Fruit fly (Drosophila melanogaster) whole organism, embryonic: ENCODE data around the gene PIG-T.

Experiments
- Antp ChIP-seq: fragments of 200-800 bp; sonication (Bioruptor generic); optimal IDR thresholded peaks from 3 replicates; lab custom pipeline; 2016; ENCODE audit warnings: missing biosample characterization, missing genetic modification characterization
- CG10462 ChIP-seq: fragments of 200-800 bp; sonication (Bioruptor generic); optimal IDR thresholded peaks from 2 replicates; lab custom pipeline; 2016; ENCODE audit warnings: missing biosample characterization, missing genetic modification characterization
- CG10959 ChIP-seq: fragments of 200-800 bp; sonication (Bioruptor generic); IDR thresholded peaks from 2 replicates; pipeline ENCODE4 v1.3.6; 2022; ENCODE audit warnings: missing biosample characterization, missing genetic modification characterization
- CG12744 ChIP-seq: fragments of 200-800 bp; sonication (Bioruptor generic); optimal IDR thresholded peaks from 2 replicates; lab custom pipeline; 2016; ENCODE audit warnings: missing biosample characterization, missing genetic modification characterization
- CG12942 ChIP-seq: fragments of 200-800 bp; sonication (Bioruptor generic); optimal IDR thresholded peaks from 3 replicates; lab custom pipeline; 2016; ENCODE audit warnings: missing biosample characterization, missing genetic modification characterization
- CG14710 ChIP-seq: fragments of 200-800 bp; sonication (Bioruptor generic); optimal IDR thresholded peaks from 3 replicates; lab custom pipeline; 2019; ENCODE audit warnings: missing biosample characterization, mild to moderate bottlenecking, missing genetic modification characterization, moderate library complexity
- CG15601 ChIP-seq: fragments of 200-800 bp; sonication (Bioruptor generic); optimal IDR thresholded peaks from 3 replicates; lab custom pipeline; 2019; ENCODE audit warnings: missing biosample characterization, mild to moderate bottlenecking, missing genetic modification characterization, moderate library complexity
- CG15696 ChIP-seq: fragments of 200-800 bp; sonication (Bioruptor generic); optimal IDR thresholded peaks from 2 replicates; lab custom pipeline; 2019; ENCODE audit warnings: missing biosample characterization, mild to moderate bottlenecking, missing genetic modification characterization, moderate library complexity
- CG18476 ChIP-seq: fragments of 200-800 bp; sonication (Bioruptor generic); optimal IDR thresholded peaks from 2 replicates; lab custom pipeline; 2016; ENCODE audit warnings: missing biosample characterization, mild to moderate bottlenecking, missing genetic modification characterization
- CG2116 ChIP-seq: fragments of 200-800 bp; sonication (Bioruptor generic); optimal IDR thresholded peaks from 3 replicates; lab custom pipeline; 2018; ENCODE audit warnings: missing biosample characterization, mild to moderate bottlenecking, missing genetic modification characterization
- CG2202 ChIP-seq: fragments of 200-800 bp; sonication (Bioruptor generic); optimal IDR thresholded peaks from 2 replicates; lab custom pipeline; 2018; ENCODE audit warnings: missing biosample characterization, mild to moderate bottlenecking, missing genetic modification characterization
- CG34376 ChIP-seq: fragments of 200-800 bp; sonication (Bioruptor generic); optimal IDR thresholded peaks from 2 replicates; lab custom pipeline; 2018; ENCODE audit warnings: missing biosample characterization, mild to moderate bottlenecking, missing genetic modification characterization
- CG6854 ChIP-seq: fragments of 200-800 bp; sonication (Bioruptor generic); optimal IDR thresholded peaks from 3 replicates; lab custom pipeline; 2017; ENCODE audit warnings: missing biosample characterization, mild to moderate bottlenecking, missing genetic modification characterization
- CG7556 ChIP-seq: fragments of 200-800 bp; sonication (Bioruptor generic); optimal IDR thresholded peaks from 2 replicates; lab custom pipeline; 2017; ENCODE audit warnings: missing biosample characterization, mild to moderate bottlenecking, missing genetic modification characterization
- CG8765 ChIP-seq: fragments of 200-800 bp; sonication (Bioruptor generic); IDR thresholded peaks from 2 replicates; pipeline ENCODE4 v1.3.6; 2022; ENCODE audit warnings: missing biosample characterization, missing genetic modification characterization
- CoRest ChIP-seq: fragments of 200-800 bp; sonication (Bioruptor generic); optimal IDR thresholded peaks from 3 replicates; lab custom pipeline; 2018; ENCODE audit warnings: missing biosample characterization, mild to moderate bottlenecking, missing genetic modification characterization, moderate library complexity
- Drgx ChIP-seq: fragments of 200-800 bp; sonication (Bioruptor generic); IDR thresholded peaks from 2 replicates; pipeline ENCODE4 v1.3.6; 2022; ENCODE audit warnings: missing biosample characterization, missing genetic modification characterization
- Ets97D ChIP-seq: fragments of 200-800 bp; sonication (Bioruptor generic); optimal IDR thresholded peaks from 3 replicates; lab custom pipeline; 2016; ENCODE audit warnings: missing biosample characterization, missing genetic modification characterization
- Gsc ChIP-seq: fragments of 200-800 bp; sonication (Bioruptor generic); IDR thresholded peaks from 2 replicates; pipeline ENCODE4 v1.3.6; 2022; ENCODE audit warnings: missing biosample characterization, missing genetic modification characterization
- Gug ChIP-seq: fragments of 200-800 bp; sonication (Bioruptor generic); IDR thresholded peaks from 4 replicates; pipeline ENCODE4 v1.3.6; 2022; ENCODE audit warnings: missing biosample characterization, missing genetic modification characterization
- H2.0 ChIP-seq: fragments of 200-800 bp; sonication (Bioruptor generic); IDR thresholded peaks from 2 replicates; pipeline ENCODE4 v1.3.6; 2022; ENCODE audit warnings: missing biosample characterization, missing genetic modification characterization
- HHEX ChIP-seq: fragments of 200-800 bp; sonication (Bioruptor generic); optimal IDR thresholded peaks from 3 replicates; lab custom pipeline; 2017; ENCODE audit warnings: missing biosample characterization, mild to moderate bottlenecking, missing genetic modification characterization, missing genetic modification reagents
- HLH4C ChIP-seq: fragments of 200-800 bp; sonication (Bioruptor generic); IDR thresholded peaks from 3 replicates; pipeline ENCODE4 v1.3.6; 2022; ENCODE audit warnings: missing biosample characterization, missing genetic modification characterization; ENCODE audit not compliant: partially characterized antibody
- Nf-YB ChIP-seq: fragments of 200-800 bp; sonication (Bioruptor generic); optimal IDR thresholded peaks from 3 replicates; lab custom pipeline; 2019; ENCODE audit warnings: missing biosample characterization, mild to moderate bottlenecking, missing genetic modification characterization, moderate library complexity
- Rx ChIP-seq: fragments of 200-800 bp; sonication (Bioruptor generic); IDR thresholded peaks from 2 replicates; pipeline ENCODE4 v1.3.6; 2022; ENCODE audit warnings: missing biosample characterization, missing genetic modification characterization
- Sox102F ChIP-seq: fragments of 200-800 bp; sonication (Bioruptor generic); optimal IDR thresholded peaks from 2 replicates; lab custom pipeline; 2018; ENCODE audit warnings: missing biosample characterization, mild to moderate bottlenecking, missing genetic modification characterization, moderate library complexity
- YL-1 ChIP-seq: fragments of 200-800 bp; sonication (Bioruptor generic); optimal IDR thresholded peaks from 3 replicates; lab custom pipeline; 2017; ENCODE audit warnings: missing biosample characterization, mild to moderate bottlenecking, missing genetic modification characterization
- ac ChIP-seq: fragments of 200-800 bp; sonication (Bioruptor generic); optimal IDR thresholded peaks from 3 replicates; lab custom pipeline; 2017; ENCODE audit warnings: missing biosample characterization, mild to moderate bottlenecking, missing genetic modification characterization
- ap ChIP-seq: fragments of 200-800 bp; sonication (Bioruptor generic); IDR thresholded peaks from 2 replicates; pipeline ENCODE4 v1.3.6; 2022; ENCODE audit warnings: missing biosample characterization, missing genetic modification characterization
- ara ChIP-seq: fragments of 200-800 bp; sonication (Bioruptor generic); IDR thresholded peaks from 2 replicates; pipeline ENCODE4 v1.3.6; 2022; ENCODE audit warnings: missing biosample characterization, missing genetic modification characterization
- bbx ChIP-seq: fragments of 200-800 bp; sonication (Bioruptor generic); IDR thresholded peaks from 2 replicates; pipeline ENCODE4 v1.3.6; 2022; ENCODE audit warnings: missing biosample characterization, missing genetic modification characterization; ENCODE audit not compliant: partially characterized antibody
- bcd ChIP-seq: fragments of 200-800 bp; sonication (Bioruptor generic); optimal IDR thresholded peaks from 2 replicates; lab custom pipeline; 2017; ENCODE audit warnings: missing biosample characterization, mild to moderate bottlenecking, missing genetic modification characterization
- cas ChIP-seq: fragments of 200-800 bp; sonication (Bioruptor generic); IDR thresholded peaks from 2 replicates; pipeline ENCODE4 v1.3.6; 2022; ENCODE audit warnings: missing biosample characterization, missing genetic modification characterization
- en ChIP-seq: fragments of 200-800 bp; sonication (Bioruptor generic); optimal IDR thresholded peaks from 2 replicates; lab custom pipeline; 2016; ENCODE audit warnings: missing biosample characterization, missing genetic modification characterization
- exex ChIP-seq: fragments of 200-800 bp; sonication (Bioruptor generic); optimal IDR thresholded peaks from 4 replicates; lab custom pipeline; 2018; ENCODE audit warnings: missing biosample characterization, mild to moderate bottlenecking, missing genetic modification characterization, moderate library complexity
- kay ChIP-seq: fragments of 200-800 bp; sonication (Bioruptor generic); optimal IDR thresholded peaks from 2 replicates; lab custom pipeline; 2016; ENCODE audit warnings: missing biosample characterization, missing genetic modification characterization
- maf-S ChIP-seq: fragments of 200-800 bp; sonication (Bioruptor generic); optimal IDR thresholded peaks from 2 replicates; lab custom pipeline; 2016; ENCODE audit warnings: missing biosample characterization, missing genetic modification characterization
- mld ChIP-seq: fragments of 200-800 bp; sonication (Bioruptor generic); IDR thresholded peaks from 3 replicates; pipeline ENCODE4 v1.3.6; 2022; ENCODE audit warnings: missing biosample characterization, missing genetic modification characterization; ENCODE audit not compliant: partially characterized antibody
- oc ChIP-seq: fragments of 200-800 bp; sonication (Bioruptor generic); optimal IDR thresholded peaks from 2 replicates; lab custom pipeline; 2018; ENCODE audit warnings: missing biosample characterization, mild to moderate bottlenecking, missing genetic modification characterization, moderate library complexity
- pan ChIP-seq, 4 experiments: fragments of >200 bp in 3 of 4; fragments of 200-800 bp in 1 of 4; sonication (Bioruptor generic) in 1 of 4; optimal IDR thresholded peaks in 3 of 4; IDR thresholded peaks in 1 of 4; 2 replicates each; pipeline versions ENCODE4 v1.3.6 to Lab custom; 2017 to 2022; ENCODE audit warnings: missing biosample characterization in 2 of 4, missing genetic modification characterization in 2 of 4, mixed read lengths in 1 of 4
- peb ChIP-seq: fragments of 200-800 bp; sonication (Bioruptor generic); IDR thresholded peaks from 2 replicates; pipeline ENCODE4 v1.3.6; 2022; ENCODE audit warnings: missing biosample characterization, missing genetic modification characterization
- phol ChIP-seq: fragments of 200-800 bp; sonication (Bioruptor generic); optimal IDR thresholded peaks from 3 replicates; lab custom pipeline; 2018; ENCODE audit warnings: missing biosample characterization, mild to moderate bottlenecking, missing genetic modification characterization, moderate library complexity
- prd ChIP-seq, 3 experiments: fragments of >200 bp in 2 of 3; fragments of 200-800 bp in 1 of 3; sonication (Bioruptor generic) in 1 of 3; optimal IDR thresholded peaks in 2 of 3; IDR thresholded peaks in 1 of 3; 2 replicates in 2 of 3; 3 replicates in 1 of 3; pipeline versions ENCODE4 v1.3.6 to Lab custom; 2017 to 2022; ENCODE audit warnings: missing biosample characterization in 1 of 3, missing genetic modification characterization in 1 of 3
- stc ChIP-seq: fragments of 200-800 bp; sonication (Bioruptor generic); IDR thresholded peaks from 2 replicates; pipeline ENCODE4 v1.3.6; 2022; ENCODE audit warnings: missing biosample characterization, missing genetic modification characterization
- tap ChIP-seq: fragments of 200-800 bp; optimal IDR thresholded peaks from 3 replicates; lab custom pipeline; 2019; ENCODE audit warnings: missing biosample characterization, mild to moderate bottlenecking, missing genetic modification characterization, moderate library complexity
- tgo ChIP-seq: fragments of 200-800 bp; sonication (Bioruptor generic); IDR thresholded peaks from 3 replicates; pipeline ENCODE4 v1.3.6; 2022; ENCODE audit warnings: missing biosample characterization, missing genetic modification characterization
- trem ChIP-seq: fragments of 200-800 bp; optimal IDR thresholded peaks from 3 replicates; lab custom pipeline; 2019; ENCODE audit warnings: missing biosample characterization, mild to moderate bottlenecking, missing genetic modification characterization, moderate library complexity

The PIG-T gene

dm6 chrX:8398177-8399018, 8.7 kb downstream of the PIG-T start, which contains the start of gene CG10555 (continued):
- TF ChIP-seq CG2116 (GFP tag; lab: Kevin White, UChicago) (peak; percentile 87), tgo (GFP tag; lab: Robert Waterston, UW) (peak; percentile 90), mld (GFP tag; lab: Robert Waterston, UW) (peak; percentile 47; the same call in 1 of the 3 replicates), Drgx (GFP tag; lab: Robert Waterston, UW) (peak; percentile 68), peb (GFP tag; lab: Robert Waterston, UW) (peak; percentile 68), maf-S (GFP tag; lab: Kevin White, UChicago) (peak; percentile 85), CG8765 (GFP tag; lab: Robert Waterston, UW) (peak; percentile 86), bbx (peak; percentile 69), phol (tag; lab: Kevin White, UChicago) (peak; percentile 100), pan (optimal IDR thresholded peaks at IDR 0.05; lab: Kevin White, UChicago) (no peak), pan (GFP tag; optimal IDR thresholded peaks at IDR 0.05 in 1 of 2, IDR thresholded peaks at IDR 0.05 in 1 of 2) (peak in 1 of 2 experiments; percentile 89), CG7556 (peak; percentile 80), bcd (GFP tag; lab: Kevin White, UChicago) (peak; percentile 83), Gug (GFP tag; lab: Robert Waterston, UW) (peak; percentile 65; the same call in 3 of the 4 replicates), kay (GFP tag; lab: Kevin White, UChicago) (peak; percentile 52), HHEX (GFP tag; lab: Kevin White, UChicago) (peak; percentile 59), CoRest (tag; lab: Kevin White, UChicago) (peak; percentile 90), CG15696 (tag; lab: Kevin White, UChicago) (peak; percentile 96), prd (optimal IDR thresholded peaks at IDR 0.05; lab: Kevin White, UChicago) (no peak), prd (GFP tag; IDR thresholded peaks at IDR 0.05; lab: Robert Waterston, UW) (peak; percentile 93), Gsc (GFP tag; lab: Robert Waterston, UW) (peak; percentile 67), Antp (GFP tag; lab: Kevin White, UChicago) (peak; percentile 83), oc (tag; lab: Kevin White, UChicago) (no peak), CG12744 (GFP tag; lab: Kevin White, UChicago) (peak; percentile 83), en (GFP tag; lab: Kevin White, UChicago) (peak; percentile 64), CG6854 (no peak), tap (tag; lab: Kevin White, UChicago) (peak; percentile 25), ap (GFP tag; lab: Robert Waterston, UW) (peak; percentile 78), CG10462 (GFP tag; lab: Kevin White, UChicago) (peak; percentile 74), Sox102F (GFP tag; lab: Kevin White, UChicago) (peak; percentile 90), Nf-YB (GFP tag; lab: Kevin White, UChicago) (peak; percentile 45), exex (tag; lab: Kevin White, UChicago) (peak; percentile 36), YL-1 (GFP tag; lab: Kevin White, UChicago) (no peak), Rx (peak; percentile 83), CG14710 (tag; lab: Kevin White, UChicago) (peak; percentile 85), stc (peak; percentile 84), CG15601 (peak; percentile 84), HLH4C (GFP tag; lab: Robert Waterston, UW) (peak; percentile 84), ara (GFP tag; lab: Robert Waterston, UW) (peak; percentile 91), Ets97D (GFP tag; lab: Kevin White, UChicago) (peak; percentile 88), trem (tag; lab: Kevin White, UChicago) (peak; percentile 33), CG12942 (GFP tag; lab: Kevin White, UChicago) (peak; percentile 80), CG10959 (GFP tag; lab: Robert Waterston, UW) (peak; percentile 94), CG34376 (GFP tag; lab: Kevin White, UChicago) (peak; percentile 50), cas (GFP tag; lab: Robert Waterston, UW) (peak; percentile 70), CG2202 (tag; lab: Kevin White, UChicago) (peak; percentile 32), H2.0 (GFP tag; lab: Robert Waterston, UW) (peak; percentile 89), CG18476 (peak; percentile 83), ac (GFP tag; lab: Kevin White, UChicago) (peak; percentile 28)
